Fruit fly (Drosophila melanogaster) whole organism, adult: ENCODE data around the gene CG34180.

Experiments
- CG11617 ChIP-seq: fragments of 200-800 bp; sonication (Bioruptor generic); optimal IDR thresholded peaks from 2 replicates; lab custom pipeline; 2017; ENCODE audit warnings: mild to moderate bottlenecking, missing biosample characterization, missing genetic modification reagents, missing genetic modification characterization
- CG12768 ChIP-seq: fragments of 200-800 bp; sonication (Bioruptor generic); optimal IDR thresholded peaks from 2 replicates; lab custom pipeline; 2017; ENCODE audit warnings: missing biosample characterization, missing genetic modification characterization, mild to moderate bottlenecking, moderate library complexity, missing genetic modification reagents
- CG14711 ChIP-seq: fragments of 200-800 bp; sonication (Bioruptor generic); optimal IDR thresholded peaks from 2 replicates; lab custom pipeline; 2018; ENCODE audit warnings: missing biosample characterization, mild to moderate bottlenecking, missing genetic modification characterization, moderate library complexity
- CG1620 ChIP-seq: fragments of 200-800 bp; sonication (Bioruptor generic); optimal IDR thresholded peaks from 2 replicates; lab custom pipeline; 2016; ENCODE audit warnings: missing biosample characterization, missing genetic modification characterization
- CG33017 ChIP-seq: fragments of 200-800 bp; sonication (Bioruptor generic); optimal IDR thresholded peaks from 2 replicates; lab custom pipeline; 2018; ENCODE audit warnings: missing biosample characterization, mild to moderate bottlenecking, missing genetic modification characterization, moderate library complexity
- CG5204 ChIP-seq: fragments of 200-800 bp; sonication (Bioruptor generic); optimal IDR thresholded peaks from 2 replicates; lab custom pipeline; 2016; ENCODE audit warnings: missing biosample characterization, missing genetic modification characterization
- CG7045 ChIP-seq: fragments of 200-800 bp; sonication (Bioruptor generic); optimal IDR thresholded peaks from 2 replicates; lab custom pipeline; 2017; ENCODE audit warnings: missing biosample characterization, mild to moderate bottlenecking, missing genetic modification characterization
- CG7101 ChIP-seq: fragments of 200-800 bp; sonication (Bioruptor generic); optimal IDR thresholded peaks from 2 replicates; lab custom pipeline; 2018; ENCODE audit warnings: missing biosample characterization, mild to moderate bottlenecking, missing genetic modification characterization, moderate library complexity
- Clk ChIP-seq: fragments of 200-800 bp; sonication (Bioruptor generic); optimal IDR thresholded peaks from 2 replicates; lab custom pipeline; 2017; ENCODE audit warnings: missing biosample characterization, missing genetic modification characterization
- Crg-1 ChIP-seq: fragments of 200-800 bp; sonication (Bioruptor generic); optimal IDR thresholded peaks from 2 replicates; lab custom pipeline; 2016; ENCODE audit warnings: missing biosample characterization, missing genetic modification characterization
- Hr96 ChIP-seq: fragments of 200-800 bp; sonication (Bioruptor generic); optimal IDR thresholded peaks from 2 replicates; lab custom pipeline; 2016; ENCODE audit warnings: missing biosample characterization, missing genetic modification characterization
- Mnt ChIP-seq: fragments of 200-800 bp; sonication (Bioruptor generic); optimal IDR thresholded peaks from 2 replicates; lab custom pipeline; 2016; ENCODE audit warnings: missing biosample characterization, mild to moderate bottlenecking, missing genetic modification characterization
- bab1 ChIP-seq: fragments of 200-800 bp; sonication (Bioruptor generic); optimal IDR thresholded peaks from 3 replicates; lab custom pipeline; 2019; ENCODE audit warnings: missing biosample characterization, mild to moderate bottlenecking, missing genetic modification characterization, moderate library complexity
- cic ChIP-seq: fragments of 200-800 bp; sonication (Bioruptor generic); optimal IDR thresholded peaks from 2 replicates; lab custom pipeline; 2017; ENCODE audit warnings: missing biosample characterization, mild to moderate bottlenecking, missing genetic modification characterization, moderate library complexity
- cnc ChIP-seq, 2 experiments: fragments of >200 bp; optimal IDR thresholded peaks; 2 replicates each; lab custom pipeline; 2017
- kay ChIP-seq: fragments of 200-800 bp; sonication (Bioruptor generic); peaks from one replicate; lab custom pipeline; 2016; ENCODE audit warnings: missing biosample characterization, missing genetic modification characterization, borderline replicate concordance
- ovo ChIP-seq: fragments of 200-800 bp; sonication (Bioruptor generic); optimal IDR thresholded peaks from 2 replicates; lab custom pipeline; 2016; ENCODE audit warnings: missing biosample characterization, missing genetic modification characterization
- pad ChIP-seq: fragments of 200-800 bp; sonication (Bioruptor generic); optimal IDR thresholded peaks from 3 replicates; lab custom pipeline; 2017; ENCODE audit warnings: missing biosample characterization, missing genetic modification characterization, mild to moderate bottlenecking, moderate library complexity, missing genetic modification reagents
- tj ChIP-seq: fragments of 200-800 bp; sonication (Bioruptor generic); optimal IDR thresholded peaks from 3 replicates; lab custom pipeline; 2017; ENCODE audit warnings: missing biosample characterization, mild to moderate bottlenecking, missing genetic modification characterization, moderate library complexity
- toe ChIP-seq: fragments of 200-800 bp; sonication (Bioruptor generic); optimal IDR thresholded peaks from 2 replicates; lab custom pipeline; 2016; ENCODE audit warnings: missing biosample characterization, missing genetic modification characterization

Gene CG34180

DNA sequence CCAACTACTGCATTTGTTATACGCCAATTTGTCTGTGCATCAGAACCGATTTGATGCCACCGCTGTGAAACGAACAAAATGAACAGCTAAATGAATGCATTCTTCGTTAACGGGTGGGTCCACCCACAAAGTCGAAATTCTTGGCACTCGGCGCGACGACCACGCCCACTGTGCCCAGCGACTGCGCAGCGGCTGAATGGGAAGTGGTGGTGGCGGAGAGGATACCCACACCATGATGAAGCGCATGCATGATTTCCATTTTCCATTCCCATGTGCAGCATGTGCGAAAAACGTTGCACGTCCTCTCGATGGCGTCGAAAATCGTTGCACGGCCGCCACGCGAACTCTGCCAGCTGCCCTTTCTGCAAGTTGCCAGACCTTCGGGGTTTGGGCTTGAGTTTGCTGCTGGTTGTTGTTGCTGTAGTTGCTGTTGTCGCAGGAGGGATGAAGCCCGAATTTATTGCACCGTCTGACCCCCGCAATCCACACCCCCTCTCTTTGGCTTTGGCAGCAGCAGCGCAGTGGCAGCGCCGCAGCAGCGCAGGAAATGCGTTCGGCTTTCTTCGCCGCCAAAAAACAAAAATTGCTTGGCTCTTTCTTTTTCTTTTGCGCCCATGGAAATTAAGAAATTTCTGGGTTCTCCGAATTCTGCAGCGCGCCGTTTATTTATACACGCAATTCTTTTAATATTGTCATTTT is 21.0 kb downstream of the CG34180 start:
- TF ChIP-seq CG11617 (GFP tag; lab: Kevin White, UChicago) (peak; percentile 11), CG7045 (GFP tag; lab: Kevin White, UChicago) (no peak), tj (GFP tag; lab: Kevin White, UChicago) (peak; percentile 70), Crg-1 (no peak), Mnt (peak; percentile 54), CG1620 (GFP tag; lab: Kevin White, UChicago) (peak; percentile 17), CG33017 (no peak), cnc (optimal IDR thresholded peaks at IDR 0.05; lab: Kevin White, UChicago) (no peak), pad (GFP tag; lab: Kevin White, UChicago) (peak; percentile 37), CG12768 (GFP tag; lab: Kevin White, UChicago) (peak; percentile 67), kay (GFP tag; lab: Kevin White, UChicago) (peak; percentile 81), CG14711 (no peak), bab1 (no peak), ovo (GFP tag; lab: Kevin White, UChicago) (no peak), CG7101 (tag; lab: Kevin White, UChicago) (peak; percentile 42), cic (GFP tag; lab: Kevin White, UChicago) (peak; percentile 89), Clk (GFP tag; lab: Kevin White, UChicago) (peak; percentile 22), Hr96 (peak; percentile 34), toe (GFP tag; lab: Kevin White, UChicago) (peak; percentile 29)

- peak; percentile 78 for TF ChIP-seq tj (GFP tag; lab: Kevin White, UChicago)
- no peak for TF ChIP-seq CG11617 (GFP tag; lab: Kevin White, UChicago)
- TF ChIP-seq CG12768 (GFP tag; lab: Kevin White, UChicago): peak; percentile 67
- TF ChIP-seq CG14711: peak; percentile 21
- TF ChIP-seq CG33017: peak; percentile 50
- no peak for TF ChIP-seq ovo (GFP tag; lab: Kevin White, UChicago)
- TF ChIP-seq CG7101 (tag; lab: Kevin White, UChicago): peak; percentile 5
- TF ChIP-seq bab1: no peak
- TF ChIP-seq Crg-1: no peak
- peak; percentile 90 for TF ChIP-seq cic (GFP tag; lab: Kevin White, UChicago)
- no peak for TF ChIP-seq Clk (GFP tag; lab: Kevin White, UChicago)
- no peak for TF ChIP-seq toe (GFP tag; lab: Kevin White, UChicago)
- peak; percentile 64 to 95 for TF ChIP-seq cnc (optimal IDR thresholded peaks at IDR 0.05; lab: Kevin White, UChicago)
- no peak for TF ChIP-seq Hr96
- no peak for TF ChIP-seq CG1620 (GFP tag; lab: Kevin White, UChicago)
- TF ChIP-seq kay (GFP tag; lab: Kevin White, UChicago): no peak
- peak; percentile 6 for TF ChIP-seq Mnt
- no peak for TF ChIP-seq CG5204
- no peak for TF ChIP-seq pad (GFP tag; lab: Kevin White, UChicago)
- TF ChIP-seq CG7045 (GFP tag; lab: Kevin White, UChicago): no peak
These were observed 21.9 kb downstream of the CG34180 start, which contains the start of gene Kr-h1 for dm6 chr2L:6082157-6082645. Gene Kr-h1 (plus strand): TSS chr2L:6082603.

- peak; percentile 8 for TF ChIP-seq CG7045 (GFP tag; lab: Kevin White, UChicago)
- TF ChIP-seq Hr96: peak; percentile 44
- peak; percentile 69 for TF ChIP-seq Mnt
- TF ChIP-seq CG12768 (GFP tag; lab: Kevin White, UChicago): peak; percentile 90
- peak; percentile 18 for TF ChIP-seq CG7101 (tag; lab: Kevin White, UChicago)
- peak; percentile 99 for TF ChIP-seq kay (GFP tag; lab: Kevin White, UChicago)
- TF ChIP-seq ovo (GFP tag; lab: Kevin White, UChicago): peak; percentile 97
- peak in 1 of 2 experiments; percentile 2 for TF ChIP-seq cnc (optimal IDR thresholded peaks at IDR 0.05; lab: Kevin White, UChicago)
- TF ChIP-seq CG14711: no peak
- no peak for TF ChIP-seq toe (GFP tag; lab: Kevin White, UChicago)
- no peak for TF ChIP-seq Crg-1
- TF ChIP-seq CG1620 (GFP tag; lab: Kevin White, UChicago): no peak
- TF ChIP-seq CG33017: peak; percentile 74
- peak; percentile 4 for TF ChIP-seq CG11617 (GFP tag; lab: Kevin White, UChicago)
- TF ChIP-seq bab1: no peak
- peak; percentile 96 for TF ChIP-seq cic (GFP tag; lab: Kevin White, UChicago)
- no peak for TF ChIP-seq CG5204
- peak; percentile 65 for TF ChIP-seq tj (GFP tag; lab: Kevin White, UChicago)
These were observed 22.8 kb downstream of the CG34180 start for dm6 chr2L:6082936-6083627.

- TF ChIP-seq cic (GFP tag; lab: Kevin White, UChicago): peak; percentile 9
- TF ChIP-seq cnc (optimal IDR thresholded peaks at IDR 0.05; lab: Kevin White, UChicago): peak in 1 of 2 experiments; percentile 55
- TF ChIP-seq CG11617 (GFP tag; lab: Kevin White, UChicago): no peak
These were observed 24.4 kb downstream of the CG34180 start for dm6 chr2L:6084694-6085093.

dm6 chr2L:6085733-6086317 is 25.5 kb downstream of the CG34180 start:
- no peak for TF ChIP-seq CG1620 (GFP tag; lab: Kevin White, UChicago)
- TF ChIP-seq CG33017: no peak
- no peak for TF ChIP-seq CG11617 (GFP tag; lab: Kevin White, UChicago)
- no peak for TF ChIP-seq ovo (GFP tag; lab: Kevin White, UChicago)
- no peak for TF ChIP-seq tj (GFP tag; lab: Kevin White, UChicago)
- TF ChIP-seq Mnt: no peak
- TF ChIP-seq Hr96: no peak
- no peak for TF ChIP-seq cnc (optimal IDR thresholded peaks at IDR 0.05; lab: Kevin White, UChicago)
- TF ChIP-seq CG12768 (GFP tag; lab: Kevin White, UChicago): no peak
- TF ChIP-seq pad (GFP tag; lab: Kevin White, UChicago): no peak
- TF ChIP-seq CG7045 (GFP tag; lab: Kevin White, UChicago): no peak
- no peak for TF ChIP-seq kay (GFP tag; lab: Kevin White, UChicago)
